Fruit fly (Drosophila melanogaster) whole organism, embryonic: ENCODE data around the gene CG31777.

Source experiments
- Adf1 ChIP-seq: fragments of 200-800 bp; sonication (Bioruptor generic); IDR thresholded peaks from 2 replicates; pipeline ENCODE4 v1.3.6; 2022; ENCODE audit warnings: missing biosample characterization, missing genetic modification characterization
- Bgb ChIP-seq: fragments of 200-800 bp; sonication (Bioruptor generic); IDR thresholded peaks from 2 replicates; pipeline ENCODE4 v1.3.6; 2022; ENCODE audit warnings: missing biosample characterization, missing genetic modification characterization; ENCODE audit not compliant: partially characterized antibody
- CG10267 ChIP-seq: fragments of 200-800 bp; sonication (Bioruptor generic); optimal IDR thresholded peaks from 2 replicates; lab custom pipeline; 2018; ENCODE audit warnings: missing biosample characterization, mild to moderate bottlenecking, missing genetic modification characterization, moderate library complexity
- CG11398 ChIP-seq: fragments of 200-800 bp; sonication (Bioruptor generic); optimal IDR thresholded peaks from 2 replicates; lab custom pipeline; 2016; ENCODE audit warnings: missing biosample characterization, missing genetic modification characterization
- CG11723 ChIP-seq: fragments of 200-800 bp; sonication (Bioruptor generic); optimal IDR thresholded peaks from 2 replicates; lab custom pipeline; 2017; ENCODE audit warnings: missing biosample characterization, mild to moderate bottlenecking, missing genetic modification characterization
- CG12391 ChIP-seq: fragments of 200-800 bp; sonication (Bioruptor generic); optimal IDR thresholded peaks from 3 replicates; lab custom pipeline; 2018; ENCODE audit warnings: missing biosample characterization, mild to moderate bottlenecking, missing genetic modification characterization, moderate library complexity
- CG12744 ChIP-seq: fragments of 200-800 bp; sonication (Bioruptor generic); optimal IDR thresholded peaks from 2 replicates; lab custom pipeline; 2016; ENCODE audit warnings: missing biosample characterization, missing genetic modification characterization
- CG13123 ChIP-seq: fragments of 200-800 bp; sonication (Bioruptor generic); optimal IDR thresholded peaks from 2 replicates; lab custom pipeline; 2016; ENCODE audit warnings: missing biosample characterization, missing genetic modification characterization
- CG13296 ChIP-seq: fragments of 200-800 bp; sonication (Bioruptor generic); optimal IDR thresholded peaks from 3 replicates; lab custom pipeline; 2018; ENCODE audit warnings: missing biosample characterization, mild to moderate bottlenecking, missing genetic modification characterization
- CG13424 ChIP-seq: fragments of 200-800 bp; sonication (Bioruptor generic); optimal IDR thresholded peaks from 2 replicates; lab custom pipeline; 2019; ENCODE audit warnings: missing biosample characterization, mild to moderate bottlenecking, missing genetic modification characterization, moderate library complexity
- CG13894 ChIP-seq: fragments of 200-800 bp; sonication (Bioruptor generic); optimal IDR thresholded peaks from 3 replicates; lab custom pipeline; 2018; ENCODE audit warnings: missing biosample characterization, mild to moderate bottlenecking, missing genetic modification characterization, moderate library complexity
- CG14710 ChIP-seq: fragments of 200-800 bp; sonication (Bioruptor generic); optimal IDR thresholded peaks from 3 replicates; lab custom pipeline; 2019; ENCODE audit warnings: missing biosample characterization, mild to moderate bottlenecking, missing genetic modification characterization, moderate library complexity
- CG14860 ChIP-seq: fragments of 200-800 bp; sonication (Bioruptor generic); IDR thresholded peaks from 3 replicates; pipeline ENCODE4 v1.3.6; 2022; ENCODE audit warnings: missing biosample characterization, missing genetic modification characterization; ENCODE audit not compliant: partially characterized antibody
- CG15073 ChIP-seq: fragments of 200-800 bp; sonication (Bioruptor generic); optimal IDR thresholded peaks from 2 replicates; lab custom pipeline; 2016; ENCODE audit warnings: missing biosample characterization, missing genetic modification characterization
- CG30020 ChIP-seq: fragments of 200-800 bp; optimal IDR thresholded peaks from 2 replicates; lab custom pipeline; 2019; ENCODE audit warnings: missing biosample characterization, mild to moderate bottlenecking, missing genetic modification characterization, moderate library complexity
- CG3281 ChIP-seq: fragments of 200-800 bp; sonication (Bioruptor generic); optimal IDR thresholded peaks from 3 replicates; lab custom pipeline; 2017; ENCODE audit warnings: missing biosample characterization, mild to moderate bottlenecking, missing genetic modification characterization
- CG3847 ChIP-seq: fragments of 200-800 bp; sonication (Bioruptor generic); IDR thresholded peaks from 2 replicates; pipeline ENCODE4 v1.3.6; 2022; ENCODE audit warnings: missing biosample characterization, missing genetic modification characterization
- CG4424 ChIP-seq: fragments of 200-800 bp; sonication (Bioruptor generic); optimal IDR thresholded peaks from 3 replicates; lab custom pipeline; 2016; ENCODE audit warnings: missing biosample characterization, missing genetic modification characterization
- CG4854 ChIP-seq: fragments of 200-800 bp; sonication (Bioruptor generic); optimal IDR thresholded peaks from 2 replicates; lab custom pipeline; 2016; ENCODE audit warnings: missing biosample characterization, missing genetic modification characterization, inconsistent platforms
- CG5953 ChIP-seq: fragments of 200-800 bp; sonication (Bioruptor generic); IDR thresholded peaks from 2 replicates; pipeline ENCODE4 v1.3.6; 2022; ENCODE audit warnings: missing biosample characterization, missing genetic modification characterization
- CG8290 ChIP-seq, 3 experiments: fragments of 200-800 bp; sonication (Bioruptor generic); optimal IDR thresholded peaks; 2 replicates each; lab custom pipeline; 2016 to 2019; ENCODE audit warnings: missing biosample characterization in 3 of 3, missing genetic modification characterization in 3 of 3, mild to moderate bottlenecking in 2 of 3, moderate library complexity in 1 of 3
- Dll ChIP-seq: fragments of 200-800 bp; sonication (Bioruptor generic); IDR thresholded peaks from 4 replicates; pipeline ENCODE4 v1.3.6; 2022; ENCODE audit warnings: missing biosample characterization, missing genetic modification characterization; ENCODE audit not compliant: partially characterized antibody
- Dp ChIP-seq: fragments of 200-800 bp; sonication (Bioruptor generic); optimal IDR thresholded peaks from 2 replicates; lab custom pipeline; 2018; ENCODE audit warnings: missing biosample characterization, mild to moderate bottlenecking, missing genetic modification characterization, moderate library complexity
- Ets97D ChIP-seq: fragments of 200-800 bp; sonication (Bioruptor generic); optimal IDR thresholded peaks from 3 replicates; lab custom pipeline; 2016; ENCODE audit warnings: missing biosample characterization, missing genetic modification characterization
- Hey ChIP-seq: fragments of 200-800 bp; sonication (Bioruptor generic); optimal IDR thresholded peaks from 3 replicates; lab custom pipeline; 2018; ENCODE audit warnings: missing biosample characterization, mild to moderate bottlenecking, missing genetic modification characterization
- MBD-R2 ChIP-seq: fragments of 200-800 bp; sonication (Bioruptor generic); IDR thresholded peaks from 2 replicates; pipeline ENCODE4 v1.3.6; 2022; ENCODE audit warnings: missing biosample characterization, missing genetic modification characterization
- Med ChIP-seq: fragments of 200-800 bp; sonication (Bioruptor generic); peaks from one replicate; lab custom pipeline; 2016; ENCODE audit warnings: missing biosample characterization, missing genetic modification characterization, mild to moderate bottlenecking, inconsistent platforms, moderate library complexity
- Meics ChIP-seq: fragments of 200-800 bp; sonication (Bioruptor generic); optimal IDR thresholded peaks from 2 replicates; lab custom pipeline; 2017; ENCODE audit warnings: missing biosample characterization, mild to moderate bottlenecking, missing genetic modification characterization
- Myb ChIP-seq: fragments of 200-800 bp; sonication (Bioruptor generic); optimal IDR thresholded peaks from 2 replicates; lab custom pipeline; 2016; ENCODE audit warnings: missing biosample characterization, missing genetic modification characterization
- NC2α ChIP-seq: fragments of 200-800 bp; sonication (Bioruptor generic); optimal IDR thresholded peaks from 2 replicates; lab custom pipeline; 2016; ENCODE audit warnings: missing biosample characterization, missing genetic modification characterization
- NfI ChIP-seq: fragments of 200-800 bp; sonication (Bioruptor generic); optimal IDR thresholded peaks from 3 replicates; lab custom pipeline; 2018; ENCODE audit warnings: missing biosample characterization, mild to moderate bottlenecking, missing genetic modification characterization, moderate library complexity
- PHDP ChIP-seq: fragments of 200-800 bp; sonication (Bioruptor generic); optimal IDR thresholded peaks from 3 replicates; lab custom pipeline; 2018; ENCODE audit warnings: missing biosample characterization, mild to moderate bottlenecking, missing genetic modification characterization, moderate library complexity
- Sry-δ ChIP-seq: fragments of 200-800 bp; sonication (Bioruptor generic); optimal IDR thresholded peaks from 2 replicates; lab custom pipeline; 2016; ENCODE audit warnings: missing biosample characterization, missing genetic modification characterization
- bsh ChIP-seq, 2 experiments: fragments of 200-800 bp; sonication (Bioruptor generic); optimal IDR thresholded peaks; 2 replicates each; lab custom pipeline; 2017 to 2018; ENCODE audit warnings: mild to moderate bottlenecking in 2 of 2, missing biosample characterization in 2 of 2, missing genetic modification characterization in 2 of 2, moderate library complexity in 1 of 2
- crp ChIP-seq, 2 experiments: fragments of 200-800 bp; sonication (Bioruptor generic); optimal IDR thresholded peaks; 2 replicates in 1 of 2; 3 replicates in 1 of 2; lab custom pipeline; 2017; ENCODE audit warnings: missing biosample characterization in 2 of 2, missing genetic modification characterization in 2 of 2, mild to moderate bottlenecking in 1 of 2, moderate library complexity in 1 of 2
- ewg ChIP-seq: fragments of 200-800 bp; sonication (Bioruptor generic); optimal IDR thresholded peaks from 3 replicates; lab custom pipeline; 2017; ENCODE audit warnings: mild to moderate bottlenecking, missing biosample characterization, missing genetic modification reagents, missing genetic modification characterization
- gem ChIP-seq: fragments of 200-800 bp; sonication (Bioruptor generic); optimal IDR thresholded peaks from 2 replicates; lab custom pipeline; 2019; ENCODE audit warnings: missing biosample characterization, mild to moderate bottlenecking, missing genetic modification characterization, moderate library complexity
- grau ChIP-seq: fragments of 200-800 bp; optimal IDR thresholded peaks from 3 replicates; lab custom pipeline; 2019; ENCODE audit warnings: missing biosample characterization, mild to moderate bottlenecking, missing genetic modification characterization, moderate library complexity
- hbn ChIP-seq: fragments of 200-800 bp; sonication (Bioruptor generic); IDR thresholded peaks from 2 replicates; pipeline ENCODE4 v1.3.6; 2022; ENCODE audit warnings: missing biosample characterization, missing genetic modification characterization; ENCODE audit not compliant: partially characterized antibody
- knrl ChIP-seq: fragments of 200-800 bp; sonication (Bioruptor generic); IDR thresholded peaks from 3 replicates; pipeline ENCODE4 v1.3.6; 2022; ENCODE audit warnings: missing biosample characterization, missing genetic modification characterization; ENCODE audit not compliant: partially characterized antibody
- nmo ChIP-seq: fragments of 200-800 bp; sonication (Bioruptor generic); optimal IDR thresholded peaks from 2 replicates; lab custom pipeline; 2018; ENCODE audit warnings: missing biosample characterization, mild to moderate bottlenecking, missing genetic modification characterization, moderate library complexity
- slou ChIP-seq: fragments of 200-800 bp; sonication (Bioruptor generic); optimal IDR thresholded peaks from 3 replicates; lab custom pipeline; 2016; ENCODE audit warnings: missing biosample characterization, missing genetic modification characterization
- sug ChIP-seq: fragments of 200-800 bp; optimal IDR thresholded peaks from 2 replicates; lab custom pipeline; 2019; ENCODE audit warnings: missing biosample characterization, mild to moderate bottlenecking, missing genetic modification characterization, moderate library complexity
- tin ChIP-seq: fragments of 200-800 bp; sonication (Bioruptor generic); optimal IDR thresholded peaks from 3 replicates; lab custom pipeline; 2016; ENCODE audit warnings: missing biosample characterization, missing genetic modification characterization
- zen2 ChIP-seq: fragments of 200-800 bp; sonication (Bioruptor generic); IDR thresholded peaks from 3 replicates; pipeline ENCODE4 v1.3.6; 2022; ENCODE audit warnings: missing biosample characterization, missing genetic modification characterization; ENCODE audit not compliant: partially characterized antibody

CG31777 gene

DNA sequence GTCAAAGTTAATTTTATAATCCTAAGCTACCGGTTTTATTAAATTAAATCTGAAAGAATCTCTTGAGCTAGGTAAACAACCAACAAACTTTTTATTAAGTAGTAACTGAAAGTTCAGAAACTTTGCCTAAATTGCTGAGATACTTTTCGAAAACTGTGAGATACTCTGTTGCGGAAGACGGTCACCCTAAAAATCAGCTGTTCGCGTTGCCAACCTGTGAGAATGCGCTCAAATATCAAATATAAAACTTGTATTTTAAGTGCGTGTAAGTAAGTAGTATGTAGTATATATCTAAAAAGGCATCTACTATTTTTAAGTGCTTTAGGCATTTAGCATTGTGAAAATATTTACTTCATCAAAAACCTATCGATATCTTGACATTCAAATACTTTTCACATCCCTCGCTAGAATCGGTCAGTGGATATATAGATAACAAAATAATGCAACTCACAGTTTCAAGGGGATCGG lies 6.1 kb upstream of the CG31777 start, which contains the start of the genes CG31955 and CG2818 (continued):
- peak; percentile 59 for TF ChIP-seq Dp (GFP tag; lab: Kevin White, UChicago)
- TF ChIP-seq NC2α (GFP tag; lab: Kevin White, UChicago): no peak
- peak; percentile 18 for TF ChIP-seq CG12391 (tag; lab: Kevin White, UChicago)
- peak; percentile 26 for TF ChIP-seq NfI (GFP tag; lab: Kevin White, UChicago)
- TF ChIP-seq bsh (GFP tag; optimal IDR thresholded peaks at IDR 0.05; lab: Kevin White, UChicago): peak in 1 of 2 experiments; percentile 19
- peak; percentile 50 for TF ChIP-seq Ets97D (GFP tag; lab: Kevin White, UChicago)
- TF ChIP-seq PHDP: peak; percentile 3
- peak; percentile 45; the same call in 1 of the 2 replicates for TF ChIP-seq MBD-R2 (GFP tag; lab: Robert Waterston, UW)
- peak; percentile 61; the same call in 1 of the 2 replicates for TF ChIP-seq Bgb (GFP tag; lab: Robert Waterston, UW)
- no peak for TF ChIP-seq CG12744 (GFP tag; lab: Kevin White, UChicago)
- TF ChIP-seq CG4854 (GFP tag; lab: Kevin White, UChicago): peak; percentile 82
- TF ChIP-seq Meics: peak; percentile 9
- peak; percentile 68 for TF ChIP-seq knrl (GFP tag; lab: Robert Waterston, UW)
- no peak for TF ChIP-seq CG8290 (GFP tag; optimal IDR thresholded peaks at IDR 0.05; lab: Kevin White, UChicago)
- TF ChIP-seq CG8290 (tag; optimal IDR thresholded peaks at IDR 0.05; lab: Kevin White, UChicago): peak in 1 of 2 experiments; percentile 59
- no peak for TF ChIP-seq CG15073 (GFP tag; lab: Kevin White, UChicago)
- peak; percentile 70 for TF ChIP-seq Med (GFP tag; lab: Kevin White, UChicago)
- no peak for TF ChIP-seq CG4424 (GFP tag; lab: Kevin White, UChicago)
- peak; percentile 71 to 96 for TF ChIP-seq crp (GFP tag; optimal IDR thresholded peaks at IDR 0.05; lab: Kevin White, UChicago)
- no peak for TF ChIP-seq tin (GFP tag; lab: Kevin White, UChicago)
- TF ChIP-seq CG14710: peak; percentile 38
- TF ChIP-seq CG5953: no peak
- TF ChIP-seq Myb: peak; percentile 55
- no peak for TF ChIP-seq CG13123 (GFP tag; lab: Kevin White, UChicago)
- peak; percentile 18 for TF ChIP-seq grau
- peak; percentile 21; the same call in 1 of the 3 replicates for TF ChIP-seq CG14860 (GFP tag; lab: Robert Waterston, UW)
- TF ChIP-seq CG13296: no peak
- peak; percentile 32 for TF ChIP-seq nmo (GFP tag; lab: Kevin White, UChicago)
- TF ChIP-seq Hey (tag; lab: Kevin White, UChicago): no peak
- TF ChIP-seq gem: no peak
- TF ChIP-seq CG13424 (tag; lab: Kevin White, UChicago): peak; percentile 48
- peak; percentile 1 for TF ChIP-seq CG11723 (GFP tag; lab: Kevin White, UChicago)
- peak; percentile 51 for TF ChIP-seq CG3847 (GFP tag; lab: Robert Waterston, UW)
- TF ChIP-seq slou: no peak
- peak; percentile 22 for TF ChIP-seq CG3281 (GFP tag; lab: Kevin White, UChicago)
- TF ChIP-seq sug (tag; lab: Kevin White, UChicago): peak; percentile 45
- peak; percentile 59 for TF ChIP-seq hbn (GFP tag; lab: Robert Waterston, UW)
- TF ChIP-seq CG11398: no peak
- TF ChIP-seq CG10267: peak; percentile 18
- TF ChIP-seq Adf1 (GFP tag; lab: Robert Waterston, UW): 0 out of 2 replicates have a peak, but pooled peaks have one; percentile 5
- TF ChIP-seq CG30020 (tag; lab: Kevin White, UChicago): peak; percentile 36
- peak; percentile 82 for TF ChIP-seq Dll (GFP tag; lab: Robert Waterston, UW)
- TF ChIP-seq Sry-δ (GFP tag; lab: Kevin White, UChicago): peak; percentile 86
- TF ChIP-seq zen2 (GFP tag; lab: Robert Waterston, UW): peak; percentile 38; the same call in 1 of the 3 replicates
- peak; percentile 40 for TF ChIP-seq CG13894 (tag; lab: Kevin White, UChicago)
- TF ChIP-seq ewg (GFP tag; lab: Kevin White, UChicago): no peak
- TF ChIP-seq, all 482 proteins: peak for 97
